Worm (Caenorhabditis elegans) whole organism, late embryonic: ENCODE data around the gene T05E12.6.

Experiments used
- C08G9.2 ChIP-seq: sonication (generic microtip); optimal IDR thresholded peaks from 2 replicates; lab custom pipeline; 2016; ENCODE audit warnings: mild to moderate bottlenecking, missing genetic modification characterization, moderate library complexity, missing compliant biosample characterization
- C38D4.7 ChIP-seq: fragments of 200-800 bp; sonication (Bioruptor generic); optimal IDR thresholded peaks from 2 replicates; lab custom pipeline; 2018; ENCODE audit warnings: mild to moderate bottlenecking, missing genetic modification characterization, moderate library complexity, missing compliant biosample characterization
- F13H6.1 ChIP-seq: sonication (generic microtip); optimal IDR thresholded peaks from 2 replicates; lab custom pipeline; 2016; ENCODE audit warnings: missing genetic modification characterization, missing compliant biosample characterization
- K02D7.2 ChIP-seq: sonication (generic microtip); optimal IDR thresholded peaks from 2 replicates; lab custom pipeline; 2017; ENCODE audit warnings: mild to moderate bottlenecking, missing genetic modification characterization, missing compliant biosample characterization
- Y22D7AL.16 ChIP-seq: sonication (generic microtip); optimal IDR thresholded peaks from 2 replicates; lab custom pipeline; 2016; ENCODE audit warnings: missing genetic modification characterization, missing compliant biosample characterization
- ahr-1 ChIP-seq: sonication (generic microtip); optimal IDR thresholded peaks from 2 replicates; lab custom pipeline; 2016; ENCODE audit warnings: missing genetic modification characterization, missing compliant biosample characterization
- ama-1 ChIP-seq: fragments of 150-350 bp; optimal IDR thresholded peaks from 2 replicates; lab custom pipeline; 2014
- ceh-14 ChIP-seq: sonication (generic microtip); optimal IDR thresholded peaks from 2 replicates; lab custom pipeline; 2016; ENCODE audit warnings: missing genotype, missing genetic modification characterization, missing compliant biosample characterization
- ceh-19 ChIP-seq: fragments of 200-800 bp; sonication (Bioruptor generic); optimal IDR thresholded peaks from 2 replicates; lab custom pipeline; 2018; ENCODE audit warnings: mild to moderate bottlenecking, missing genetic modification characterization, missing compliant biosample characterization
- ceh-2 ChIP-seq: sonication (generic microtip); optimal IDR thresholded peaks from 2 replicates; lab custom pipeline; 2016; ENCODE audit warnings: missing genotype, missing genetic modification characterization, missing compliant biosample characterization
- ceh-22 ChIP-seq: sonication (generic microtip); optimal IDR thresholded peaks from 2 replicates; lab custom pipeline; 2017; ENCODE audit warnings: missing biosample characterization, missing genetic modification characterization
- ceh-24 ChIP-seq: sonication (generic microtip); optimal IDR thresholded peaks from 2 replicates; lab custom pipeline; 2016; ENCODE audit warnings: mild to moderate bottlenecking, missing genetic modification characterization, missing compliant biosample characterization
- ceh-30 ChIP-seq: fragments of 150-350 bp; optimal IDR thresholded peaks from 2 replicates; lab custom pipeline; 2014; ENCODE audit warnings: missing biosample characterization, missing genetic modification characterization
- ceh-31 ChIP-seq: sonication (generic microtip); optimal IDR thresholded peaks from 2 replicates; lab custom pipeline; 2016; ENCODE audit warnings: missing genetic modification characterization, missing compliant biosample characterization
- ceh-45 ChIP-seq: fragments of 200-800 bp; sonication (Bioruptor generic); IDR thresholded peaks from 2 replicates; pipeline ENCODE4 v1.3.6; 2022; ENCODE audit warnings: missing genetic modification reagents, missing genetic modification characterization, missing compliant biosample characterization
- ceh-48 ChIP-seq: sonication (generic microtip); optimal IDR thresholded peaks from 2 replicates; lab custom pipeline; 2016; ENCODE audit warnings: missing genetic modification characterization, inconsistent platforms, missing compliant biosample characterization
- dmd-4 ChIP-seq: sonication (generic microtip); optimal IDR thresholded peaks from 2 replicates; lab custom pipeline; 2016; ENCODE audit warnings: borderline replicate concordance, missing genetic modification characterization, missing compliant biosample characterization
- dve-1 ChIP-seq: sonication (generic microtip); optimal IDR thresholded peaks from 2 replicates; lab custom pipeline; 2017; ENCODE audit warnings: antibody characterized with exemption, mild to moderate bottlenecking, missing genetic modification characterization, missing compliant biosample characterization
- elt-2 ChIP-seq: sonication (generic microtip); optimal IDR thresholded peaks from 2 replicates; lab custom pipeline; 2016; ENCODE audit warnings: missing genetic modification reagents, missing genetic modification characterization, missing compliant biosample characterization
- eyg-1 ChIP-seq: sonication (generic microtip); optimal IDR thresholded peaks from 2 replicates; lab custom pipeline; 2016; ENCODE audit warnings: missing genotype, missing genetic modification characterization, missing compliant biosample characterization
- fax-1 ChIP-seq: sonication (generic microtip); optimal IDR thresholded peaks from 2 replicates; lab custom pipeline; 2016; ENCODE audit warnings: missing genotype, missing genetic modification characterization, missing compliant biosample characterization
- fkh-10 ChIP-seq: fragments of 150-350 bp; optimal IDR thresholded peaks from 2 replicates; lab custom pipeline; 2014; ENCODE audit warnings: missing biosample characterization, missing genetic modification reagents, missing genetic modification characterization
- fkh-6 ChIP-seq: sonication (generic microtip); optimal IDR thresholded peaks from 2 replicates; lab custom pipeline; 2016; ENCODE audit warnings: missing genetic modification characterization, missing compliant biosample characterization
- hlh-13 ChIP-seq: fragments of 200-800 bp; sonication (Bioruptor generic); optimal IDR thresholded peaks from 2 replicates; lab custom pipeline; 2018; ENCODE audit warnings: mild to moderate bottlenecking, missing genetic modification characterization, missing compliant biosample characterization
- hlh-15 ChIP-seq: sonication (generic microtip); optimal IDR thresholded peaks from 2 replicates; lab custom pipeline; 2016; ENCODE audit warnings: missing genetic modification characterization, missing compliant biosample characterization
- hlh-30 ChIP-seq: sonication (generic microtip); optimal IDR thresholded peaks from 2 replicates; lab custom pipeline; 2017; ENCODE audit warnings: antibody characterized with exemption, missing genetic modification characterization, missing compliant biosample characterization; ENCODE audit not compliant: insufficient read depth
- hlh-8 ChIP-seq: sonication (generic microtip); optimal IDR thresholded peaks from 2 replicates; lab custom pipeline; 2016; ENCODE audit warnings: missing genotype, missing genetic modification characterization, missing compliant biosample characterization
- lim-6 ChIP-seq: sonication (generic microtip); optimal IDR thresholded peaks from 2 replicates; lab custom pipeline; 2016; ENCODE audit warnings: missing genetic modification characterization, missing compliant biosample characterization
- nfya-1 ChIP-seq: sonication (generic microtip); optimal IDR thresholded peaks from 2 replicates; lab custom pipeline; 2017; ENCODE audit warnings: missing genetic modification characterization, mild to moderate bottlenecking, missing compliant biosample characterization, antibody characterized with exemption, moderate library complexity
- nhr-232 ChIP-seq: sonication (generic microtip); optimal IDR thresholded peaks from 2 replicates; lab custom pipeline; 2016; ENCODE audit warnings: missing genetic modification characterization, missing compliant biosample characterization
- npax-4 ChIP-seq: sonication (generic microtip); optimal IDR thresholded peaks from 2 replicates; lab custom pipeline; 2016; ENCODE audit warnings: missing genetic modification characterization, missing compliant biosample characterization
- odd-2 ChIP-seq: sonication (generic microtip); optimal IDR thresholded peaks from 2 replicates; lab custom pipeline; 2017; ENCODE audit warnings: antibody characterized with exemption, mild to moderate bottlenecking, missing genetic modification characterization, missing compliant biosample characterization
- pag-3 ChIP-seq: sonication (generic microtip); optimal IDR thresholded peaks from 2 replicates; lab custom pipeline; 2016; ENCODE audit warnings: missing compliant biosample characterization, missing genetic modification characterization, borderline replicate concordance
- pax-1 ChIP-seq: fragments of 150-350 bp; optimal IDR thresholded peaks from 2 replicates; lab custom pipeline; 2014; ENCODE audit warnings: missing biosample characterization, missing genetic modification characterization
- pha-2 ChIP-seq: sonication (generic microtip); optimal IDR thresholded peaks from 2 replicates; lab custom pipeline; 2017; ENCODE audit warnings: mild to moderate bottlenecking, missing genetic modification characterization, missing compliant biosample characterization
- pha-4 ChIP-seq: fragments of 150-350 bp; optimal IDR thresholded peaks from 2 replicates; lab custom pipeline; 2018; ENCODE audit warnings: missing biosample characterization, missing genetic modification reagents, missing genetic modification characterization
- pqm-1 ChIP-seq: sonication (generic microtip); optimal IDR thresholded peaks from 2 replicates; lab custom pipeline; 2016; ENCODE audit warnings: missing genetic modification characterization, missing compliant biosample characterization
- pros-1 ChIP-seq: fragments of 150-350 bp; optimal IDR thresholded peaks from 2 replicates; lab custom pipeline; 2014; ENCODE audit warnings: missing biosample characterization, missing genetic modification reagents, missing genetic modification characterization
- ref-2 ChIP-seq: sonication (generic microtip); optimal IDR thresholded peaks from 2 replicates; lab custom pipeline; 2016; ENCODE audit warnings: missing genetic modification characterization, missing compliant biosample characterization
- sdc-2 ChIP-seq: sonication (generic microtip); optimal IDR thresholded peaks from 2 replicates; lab custom pipeline; 2016; ENCODE audit warnings: missing genotype, missing genetic modification characterization, missing compliant biosample characterization
- syd-9 ChIP-seq: sonication (generic microtip); optimal IDR thresholded peaks from 2 replicates; lab custom pipeline; 2016; ENCODE audit warnings: mild to moderate bottlenecking, missing genetic modification characterization, moderate library complexity, missing compliant biosample characterization
- unc-3 ChIP-seq, 2 experiments: fragments of 200-800 bp in 1 of 2; sonication (Bioruptor generic) in 1 of 2; sonication (generic microtip) in 1 of 2; conservative IDR thresholded peaks in 1 of 2; optimal IDR thresholded peaks in 1 of 2; 2 replicates each; pipeline versions ENCODE4 v1.3.6 to Lab custom; 2016 to 2022; ENCODE audit warnings: missing compliant biosample characterization in 2 of 2, missing genetic modification characterization in 2 of 2, missing genetic modification reagents in 1 of 2
- unc-42 ChIP-seq: sonication (generic microtip); optimal IDR thresholded peaks from 2 replicates; lab custom pipeline; 2016; ENCODE audit warnings: missing genotype, missing genetic modification characterization, missing compliant biosample characterization
- unc-55 ChIP-seq: sonication (generic microtip); optimal IDR thresholded peaks from 2 replicates; lab custom pipeline; 2017; ENCODE audit warnings: missing biosample characterization, missing genetic modification reagents, missing genetic modification characterization
- unc-86 ChIP-seq: sonication (generic microtip); optimal IDR thresholded peaks from 2 replicates; lab custom pipeline; 2016; ENCODE audit warnings: missing genetic modification characterization, missing compliant biosample characterization
- zip-5 ChIP-seq: sonication (generic microtip); optimal IDR thresholded peaks from 2 replicates; lab custom pipeline; 2016; ENCODE audit warnings: missing genetic modification characterization, missing compliant biosample characterization

T05E12.6 gene

ce11 chrV:17075900-17076299 lies 13.3 kb downstream of the T05E12.6 start, which contains the start of gene str-125:
str-125 (minus strand) TSS chrV:17076000.
- no peak for TF ChIP-seq pha-4
- TF ChIP-seq unc-55 (GFP tag; lab: Kevin White, UChicago) = no peak
- TF ChIP-seq ceh-14 (tag; lab: Kevin White, UChicago) = no peak
- no peak for TF ChIP-seq ceh-19
- TF ChIP-seq ahr-1 (tag; lab: Kevin White, UChicago) = no peak
- no peak for TF ChIP-seq fax-1
- TF ChIP-seq ceh-45 = no peak
- TF ChIP-seq elt-2 = no peak
- TF ChIP-seq fkh-6 (tag; lab: Kevin White, UChicago) = no peak
- no peak for TF ChIP-seq unc-86 (tag; lab: Kevin White, UChicago)
- no peak for TF ChIP-seq sdc-2 (tag; lab: Kevin White, UChicago)
- TF ChIP-seq syd-9 = no peak
- no peak for TF ChIP-seq ceh-24
- TF ChIP-seq pqm-1 = no peak
- TF ChIP-seq hlh-13 = no peak
- TF ChIP-seq dve-1 (tag; lab: Kevin White, UChicago) = no peak

- no peak for TF ChIP-seq elt-2
- no peak for TF ChIP-seq ceh-2 (tag; lab: Kevin White, UChicago)
- TF ChIP-seq pha-2 (tag; lab: Kevin White, UChicago) = no peak
- no peak for TF ChIP-seq ceh-45
- TF ChIP-seq hlh-15 (tag; lab: Kevin White, UChicago) = no peak
These were observed 17.7 kb downstream of the T05E12.6 start, which contains the start of gene srbc-14 for ce11 chrV:17071578-17071977. srbc-14 (minus strand) TSS chrV:17071678.

- TF ChIP-seq odd-2 (tag; lab: Kevin White, UChicago) = no peak
These were observed 20.4 kb downstream of the T05E12.6 start, which contains the start of gene T05E12.8 for ce11 chrV:17068839-17069238. T05E12.8 (plus strand) TSS chrV:17069139.

ce11 chrV:17066634-17067033 lies 22.6 kb downstream of the T05E12.6 start:
- TF ChIP-seq ceh-45 (no peak), unc-42 (tag; lab: Kevin White, UChicago) (no peak), dmd-4 (tag; lab: Kevin White, UChicago) (no peak), K02D7.2 (tag; lab: Kevin White, UChicago) (no peak), npax-4 (no peak), C08G9.2 (tag; lab: Kevin White, UChicago) (no peak), eyg-1 (tag; lab: Kevin White, UChicago) (no peak), unc-3 (GFP tag; conservative IDR thresholded peaks at IDR 0.05; lab: Robert Waterston, UW) (no peak), unc-3 (tag; optimal IDR thresholded peaks at IDR 0.05; lab: Kevin White, UChicago) (no peak), ceh-48 (no peak), C38D4.7 (GFP tag; lab: Kevin White, UChicago) (no peak), ceh-30 (tag; lab: Kevin White, UChicago) (no peak), ceh-24 (no peak), nfya-1 (tag; lab: Kevin White, UChicago) (no peak), pag-3 (tag; lab: Kevin White, UChicago) (no peak), pros-1 (no peak), unc-86 (tag; lab: Kevin White, UChicago) (no peak), F13H6.1 (tag; lab: Kevin White, UChicago) (no peak)

ce11 chrV:17064676-17065075 lies 24.6 kb downstream of the T05E12.6 start, which contains the start of gene srh-255:
srh-255 (plus strand) TSS chrV:17064976.
- no peak for TF ChIP-seq ama-1
- TF ChIP-seq zip-5 (tag; lab: Kevin White, UChicago) = no peak
- TF ChIP-seq hlh-30 (tag; lab: Kevin White, UChicago) = no peak
- TF ChIP-seq ceh-31 (tag; lab: Kevin White, UChicago) = no peak
- TF ChIP-seq hlh-8 (tag; lab: Kevin White, UChicago) = no peak
- no peak for TF ChIP-seq ceh-45
- no peak for TF ChIP-seq fkh-10
- no peak for TF ChIP-seq lim-6 (tag; lab: Kevin White, UChicago)
- no peak for TF ChIP-seq pag-3 (tag; lab: Kevin White, UChicago)
- no peak for TF ChIP-seq ceh-22 (tag; lab: Kevin White, UChicago)
- TF ChIP-seq syd-9 = no peak
- TF ChIP-seq nhr-232 = no peak
- no peak for TF ChIP-seq pax-1 (tag; lab: Kevin White, UChicago)
- no peak for TF ChIP-seq ceh-30 (tag; lab: Kevin White, UChicago)
- no peak for TF ChIP-seq ref-2 (tag; lab: Kevin White, UChicago)
- no peak for TF ChIP-seq Y22D7AL.16 (tag; lab: Kevin White, UChicago)
- no peak for TF ChIP-seq F13H6.1 (tag; lab: Kevin White, UChicago)
